Worm (Caenorhabditis elegans): Measurements from ENCODE around the gene fbxa-15.

ce11 chrIII:1345694-1346093 lies 24.2 kb upstream of the fbxa-15 start, which contains the start of gene Y82E9BL.6:
- TF ChIP-seq ceh-9 (tag; optimal IDR thresholded peaks at IDR 0.05) (no peak), fax-1 (tag; optimal IDR thresholded peaks at IDR 0.05) (no peak), sox-2 (GFP tag; IDR thresholded peaks at IDR 0.05) (no peak), elt-2 (tag; optimal IDR thresholded peaks at IDR 0.05) (no peak), fkh-10 (GFP tag; optimal IDR thresholded peaks at IDR 0.05) (no peak)
